Worm (Caenorhabditis elegans): ENCODE data around the gene K10D6.3.

- TF ChIP-seq pha-4 (tag; optimal IDR thresholded peaks at IDR 0.05): no peak
- no peak for TF ChIP-seq mdl-1 (tag; optimal IDR thresholded peaks at IDR 0.05)
- no peak for TF ChIP-seq nhr-237 (tag; optimal IDR thresholded peaks at IDR 0.05)
- TF ChIP-seq ceh-9 (tag; optimal IDR thresholded peaks at IDR 0.05): no peak
- no peak for TF ChIP-seq jun-1 (tag; optimal IDR thresholded peaks at IDR 0.05)
- TF ChIP-seq lin-15B (tag; optimal IDR thresholded peaks at IDR 0.05): no peak
- TF ChIP-seq nhr-12 (tag; optimal IDR thresholded peaks at IDR 0.05): no peak
These were observed 30.8 kb downstream of the K10D6.3 start for ce11 chrV:11231177-11231576.
